Fruit fly (Drosophila melanogaster) Kc167 (cell line): ENCODE measurements around the gene CG1273.

Source experiments
- Myc ChIP-seq: fragments of >200 bp; optimal IDR thresholded peaks from 2 replicates; lab custom pipeline; 2017; ENCODE audit warnings: missing external identifiers
- psq ChIP-seq: fragments of >200 bp; optimal IDR thresholded peaks from 2 replicates; lab custom pipeline; 2017; ENCODE audit warnings: missing external identifiers

DNA sequence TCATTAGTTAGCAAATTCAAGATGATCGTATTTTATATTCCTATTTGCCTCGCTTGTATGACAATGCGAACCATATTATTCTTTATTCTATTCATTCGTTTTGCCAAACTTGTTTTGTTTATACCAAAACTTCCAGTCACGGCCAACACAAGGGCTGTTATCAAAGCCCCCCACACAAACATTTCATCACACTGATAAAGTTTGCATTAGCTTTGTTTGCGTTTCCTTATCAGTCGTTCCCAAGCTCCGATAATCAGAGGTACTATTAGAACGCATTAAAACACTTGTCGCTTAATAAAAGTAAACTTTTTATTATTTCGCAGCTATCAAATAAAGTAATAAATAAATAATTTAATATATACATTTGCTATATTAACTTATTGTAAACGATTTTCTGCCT, 30.2 kb downstream of the CG1273 start:
- no peak for TF ChIP-seq psq
- TF ChIP-seq Myc (lab: Kevin White, UChicago), result no peak
